Worm (Caenorhabditis elegans) whole organism, young adult: ENCODE measurements around the gene F46B6.5.
A peak's percentile ranks its signal among the peaks of the same experiment; 100 is the strongest.

Source experiments
- K11D2.4 ChIP-seq: fragments of 200-800 bp; sonication (Bioruptor generic); IDR thresholded peaks from 2 replicates; pipeline ENCODE4 v1.3.6; 2022; ENCODE audit warnings: missing genetic modification reagents, missing genetic modification characterization, missing compliant biosample characterization

F46B6.5 gene

DNA sequence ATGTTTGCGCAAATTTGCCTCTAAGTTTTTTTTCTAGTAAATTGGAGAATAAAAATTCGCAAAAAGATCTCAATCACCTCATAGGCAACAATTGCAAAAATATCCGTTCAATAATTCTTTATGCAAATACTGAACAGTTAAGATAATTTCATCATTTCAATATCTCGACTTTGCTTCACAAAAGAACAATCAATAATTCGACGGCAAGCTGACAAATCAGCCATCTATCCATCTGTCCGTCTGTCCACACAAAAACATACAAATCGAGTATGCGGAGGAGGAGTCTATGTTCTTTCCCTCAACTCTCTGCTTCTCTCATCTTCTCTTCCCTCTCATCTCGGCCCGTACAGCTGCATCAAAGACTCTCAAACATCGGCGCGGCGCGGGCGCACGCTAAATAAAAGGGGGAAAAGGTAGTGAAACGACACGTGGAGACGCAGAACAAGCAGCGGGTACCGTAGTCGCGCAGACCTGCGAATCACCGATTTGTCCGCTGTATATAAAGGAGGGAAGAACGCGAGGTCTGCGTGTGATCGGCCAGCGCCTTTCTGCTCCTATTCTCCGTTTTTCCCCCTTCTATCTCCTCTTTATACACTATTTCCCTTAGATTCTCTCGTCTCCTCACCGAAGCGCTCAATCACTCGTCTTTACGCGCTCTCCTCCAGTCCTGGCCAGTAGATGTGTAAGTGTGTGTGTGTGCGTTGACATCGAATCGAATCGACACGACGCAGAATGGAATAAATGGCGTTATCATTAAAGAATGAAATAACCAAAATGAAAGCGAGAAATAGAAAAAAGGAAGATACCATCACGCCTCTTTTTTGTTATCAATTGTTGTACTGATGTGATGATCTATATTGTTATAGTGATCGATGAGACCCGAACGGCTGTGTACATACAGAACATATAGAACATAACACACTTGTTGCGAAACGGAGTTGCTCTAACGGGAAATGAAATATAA is 51.8 kb downstream of the F46B6.5 start (continued):
- TF ChIP-seq K11D2.4 (GFP tag; lab: Robert Waterston, UW): peak; percentile 83
